Worm (Caenorhabditis elegans): Measurements from ENCODE around the gene Y37E11AM.2.
A peak's percentile ranks its signal among the peaks of the same experiment; 100 is the strongest.

- TF ChIP-seq fkh-10 (GFP tag; optimal IDR thresholded peaks at IDR 0.05) (no peak), tbx-2 (tag; optimal IDR thresholded peaks at IDR 0.05) (no peak), nhr-28 (tag; optimal IDR thresholded peaks at IDR 0.05) (no peak), nhr-47 (tag; optimal IDR thresholded peaks at IDR 0.05) (peak; percentile 6), irx-1 (tag; optimal IDR thresholded peaks at IDR 0.05) (no peak), zag-1 (tag; optimal IDR thresholded peaks at IDR 0.05) (no peak), egl-27 (tag; optimal IDR thresholded peaks at IDR 0.05) (no peak), ama-1 (optimal IDR thresholded peaks at IDR 0.05) (no peak), grh-1 (GFP tag; IDR thresholded peaks at IDR 0.05) (no peak), nhr-237 (tag; optimal IDR thresholded peaks at IDR 0.05) (no peak), nhr-71 (tag; optimal IDR thresholded peaks at IDR 0.05) (no peak), nhr-77 (tag; optimal IDR thresholded peaks at IDR 0.05) (peak; percentile 16), ces-1 (GFP tag; optimal IDR thresholded peaks at IDR 0.05) (no peak)
Measured at ce11 chrIV:3738655-3739403, 13.6 kb upstream of the Y37E11AM.2 start, which contains the start of gene nape-2.

Data from whole organism, L1 larva.